Fruit fly (Drosophila melanogaster): ENCODE results near the gene CG15525.

Gene CG15525

dm6 chr3R:30004648-30005047, 7.2 kb upstream of the CG15525 start, which contains the start of the genes Nlp and Nph:
Nlp (plus strand) TSS chr3R:30004785.
Nph (minus strand) TSS chr3R:30004861.
- TF ChIP-seq Snoo (tag; optimal IDR thresholded peaks at IDR 0.05) (peak; percentile 14), Pif1B (GFP tag; optimal IDR thresholded peaks at IDR 0.05) (no peak), CG4496 (GFP tag; IDR thresholded peaks at IDR 0.05) (no peak), CG17806 (tag; optimal IDR thresholded peaks at IDR 0.05) (no peak), CG12605 (GFP tag; IDR thresholded peaks at IDR 0.05) (no peak), D1 (tag; optimal IDR thresholded peaks at IDR 0.05) (no peak), CG32121 (GFP tag; IDR thresholded peaks at IDR 0.05) (no peak)

DNA sequence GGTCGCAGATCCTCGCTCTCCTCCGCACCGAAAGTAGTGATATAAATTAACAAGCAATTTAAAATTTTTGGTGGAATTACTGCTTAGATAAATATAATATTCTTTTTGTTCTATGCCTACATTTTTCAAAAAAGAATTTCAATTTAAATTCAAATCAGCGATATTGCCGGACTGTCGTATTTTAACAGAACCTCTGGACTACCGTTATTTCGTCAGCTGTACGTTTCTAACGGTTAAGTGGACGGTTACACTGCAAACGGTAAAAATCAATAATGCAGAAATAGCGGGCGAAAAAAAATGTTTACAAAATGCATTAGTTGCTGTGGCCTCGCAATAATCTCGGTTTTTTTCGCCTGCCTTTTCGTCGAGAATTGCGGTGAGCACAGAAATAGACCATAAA, 2.8 kb upstream of the CG15525 start, which contains the start of gene Tace:
Gene Tace (plus strand): TSS at position 245 of the 400 bp plus-strand sequence.
- no peak for TF ChIP-seq D1 (tag; optimal IDR thresholded peaks at IDR 0.05)
- TF ChIP-seq Snoo (tag; optimal IDR thresholded peaks at IDR 0.05) = no peak
- TF ChIP-seq CG13204 (GFP tag; optimal IDR thresholded peaks at IDR 0.05) = no peak

dm6 chr3R:29999495-29999894, 2.0 kb upstream of the CG15525 start, which contains the start of gene CG34298:
CG34298 (plus strand) TSS chr3R:29999795.
- TF ChIP-seq Pif1A (GFP tag; optimal IDR thresholded peaks at IDR 0.05) = no peak

- TF ChIP-seq CG4496 (GFP tag; IDR thresholded peaks at IDR 0.05) (peak; percentile 44; the same call in 1 of the 3 replicates), CG10348 (GFP tag; IDR thresholded peaks at IDR 0.05) (no peak)
These were observed 2.4 kb downstream of the CG15525 start, which contains the start of the genes CG7903 and Sas-6 for dm6 chr3R:29995035-29995434. CG7903 (minus strand) TSS chr3R:29995231. Sas-6 (plus strand) TSS chr3R:29995357.

DNA sequence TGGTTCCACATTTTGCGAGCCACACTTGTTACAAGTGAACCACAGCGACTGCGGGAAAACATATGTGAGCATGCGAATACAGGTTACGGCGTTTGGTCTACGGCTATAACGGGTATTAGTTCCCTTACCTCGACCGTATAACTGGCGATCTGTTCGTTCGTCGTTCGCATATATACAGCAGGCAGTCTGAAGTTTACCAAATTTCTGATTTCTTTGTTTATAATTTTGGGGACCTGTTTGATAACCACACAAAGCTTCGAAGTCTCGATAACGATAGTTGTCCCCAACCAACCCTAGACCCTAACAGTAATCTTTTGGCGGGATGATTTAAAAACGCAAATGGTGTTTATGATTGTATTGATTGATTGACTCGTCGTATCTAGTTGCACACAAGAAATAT, 4.3 kb downstream of the CG15525 start, which contains the start of gene Acph-1:
Gene Acph-1 (minus strand): TSS at position 278 of the 400 bp plus-strand sequence.
- TF ChIP-seq Pif1B (GFP tag; optimal IDR thresholded peaks at IDR 0.05) (no peak), CG4496 (GFP tag; IDR thresholded peaks at IDR 0.05) (no peak), CG8301 (tag; optimal IDR thresholded peaks at IDR 0.05) (no peak), CG13204 (GFP tag; optimal IDR thresholded peaks at IDR 0.05) (no peak), rn (GFP tag; IDR thresholded peaks at IDR 0.05) (no peak), Snoo (tag; optimal IDR thresholded peaks at IDR 0.05) (no peak), CG8159 (tag; optimal IDR thresholded peaks at IDR 0.05) (no peak), EcR (GFP tag; optimal IDR thresholded peaks at IDR 0.05) (no peak), fd96Ca (GFP tag; IDR thresholded peaks at IDR 0.05) (no peak), CG32121 (GFP tag; IDR thresholded peaks at IDR 0.05) (no peak), Pif1A (GFP tag; optimal IDR thresholded peaks at IDR 0.05) (no peak), CG17806 (tag; optimal IDR thresholded peaks at IDR 0.05) (no peak), Ets98B (GFP tag; IDR thresholded peaks at IDR 0.05) (no peak), gl (tag; optimal IDR thresholded peaks at IDR 0.05) (no peak), CG12605 (GFP tag; IDR thresholded peaks at IDR 0.05) (no peak), D1 (tag; optimal IDR thresholded peaks at IDR 0.05) (no peak)

DNA sequence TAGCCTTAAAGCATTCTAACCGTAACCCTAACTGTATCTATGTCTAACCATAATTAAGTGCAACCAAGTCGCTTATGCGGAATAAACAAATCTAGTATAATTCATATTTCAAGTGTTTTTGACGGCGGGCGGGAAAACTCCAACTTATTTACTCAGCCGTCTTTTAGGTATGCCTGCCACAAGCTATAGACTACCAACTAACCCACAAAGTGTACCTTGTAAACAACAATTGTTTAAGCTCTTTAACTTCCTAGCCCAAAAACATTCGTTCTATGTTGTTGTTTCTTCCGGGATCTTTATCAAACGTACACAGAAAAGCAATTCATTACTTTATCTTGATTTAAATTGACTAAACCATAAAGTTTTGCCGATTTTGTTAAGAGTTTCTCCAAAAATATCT, 6.8 kb downstream of the CG15525 start:
- TF ChIP-seq Pif1B (GFP tag; optimal IDR thresholded peaks at IDR 0.05) (no peak), D1 (tag; optimal IDR thresholded peaks at IDR 0.05) (no peak), CG32121 (GFP tag; IDR thresholded peaks at IDR 0.05) (no peak), fd96Ca (GFP tag; IDR thresholded peaks at IDR 0.05) (no peak), gl (tag; optimal IDR thresholded peaks at IDR 0.05) (no peak), Ets98B (GFP tag; IDR thresholded peaks at IDR 0.05) (no peak), CG8301 (tag; optimal IDR thresholded peaks at IDR 0.05) (no peak), CG12605 (GFP tag; IDR thresholded peaks at IDR 0.05) (no peak), CG10348 (GFP tag; IDR thresholded peaks at IDR 0.05) (no peak), CG13204 (GFP tag; optimal IDR thresholded peaks at IDR 0.05) (no peak), Pif1A (GFP tag; optimal IDR thresholded peaks at IDR 0.05) (no peak), CG15710 (tag; optimal IDR thresholded peaks at IDR 0.05) (no peak), CG8159 (tag; optimal IDR thresholded peaks at IDR 0.05) (no peak), CG34367 (tag; optimal IDR thresholded peaks at IDR 0.05) (no peak)

DNA sequence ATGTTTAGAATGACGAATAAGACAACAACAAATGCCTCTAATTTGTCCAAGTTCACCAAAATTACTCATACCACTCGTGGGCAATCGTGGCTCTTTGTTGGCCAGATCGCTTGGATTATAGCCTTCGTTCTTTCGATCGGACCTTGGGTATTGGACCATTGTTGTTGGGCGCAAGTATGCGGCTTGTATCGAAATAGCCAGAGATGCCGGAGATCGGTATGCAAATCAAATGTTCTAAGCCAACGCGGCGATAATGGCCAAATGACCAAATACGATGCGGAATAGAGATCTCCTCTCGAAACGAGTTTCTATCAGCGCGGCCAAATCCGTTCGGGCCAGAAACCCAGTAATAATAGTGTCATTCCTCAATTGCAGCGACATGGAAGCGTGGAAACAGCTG, 12.3 kb downstream of the CG15525 start:
- 0 out of 2 replicates have a peak, but pooled peaks have one; percentile 10 for TF ChIP-seq CG10348 (GFP tag; IDR thresholded peaks at IDR 0.05)
- TF ChIP-seq rn (GFP tag; IDR thresholded peaks at IDR 0.05) = no peak
- TF ChIP-seq fd96Ca (GFP tag; IDR thresholded peaks at IDR 0.05) = no peak

- TF ChIP-seq CG14655 (GFP tag; optimal IDR thresholded peaks at IDR 0.05) (no peak), CG8159 (tag; optimal IDR thresholded peaks at IDR 0.05) (peak; percentile 15), Pif1A (GFP tag; optimal IDR thresholded peaks at IDR 0.05) (no peak)
These were observed 13.6 kb downstream of the CG15525 start for dm6 chr3R:29983886-29984285.

Measured in whole organism, pupa.